Worm (Caenorhabditis elegans) whole organism, late embryonic: ENCODE measurements around the gene ceh-41.

Experiments used
- ceh-19 ChIP-seq: fragments of 200-800 bp; sonication (Bioruptor generic); optimal IDR thresholded peaks from 2 replicates; lab custom pipeline; 2018; ENCODE audit warnings: mild to moderate bottlenecking, missing genetic modification characterization, missing compliant biosample characterization
- che-1 ChIP-seq: sonication (generic microtip); optimal IDR thresholded peaks from 2 replicates; lab custom pipeline; 2016; ENCODE audit warnings: mild to moderate bottlenecking, missing genetic modification characterization, missing compliant biosample characterization
- fkh-6 ChIP-seq: sonication (generic microtip); optimal IDR thresholded peaks from 2 replicates; lab custom pipeline; 2016; ENCODE audit warnings: missing genetic modification characterization, missing compliant biosample characterization
- hlh-30 ChIP-seq: sonication (generic microtip); optimal IDR thresholded peaks from 2 replicates; lab custom pipeline; 2017; ENCODE audit warnings: antibody characterized with exemption, missing genetic modification characterization, missing compliant biosample characterization; ENCODE audit not compliant: insufficient read depth
- madf-2 ChIP-seq: sonication (generic microtip); optimal IDR thresholded peaks from 2 replicates; lab custom pipeline; 2017; ENCODE audit warnings: missing genetic modification characterization, missing compliant biosample characterization
- nfya-1 ChIP-seq: sonication (generic microtip); optimal IDR thresholded peaks from 2 replicates; lab custom pipeline; 2017; ENCODE audit warnings: missing genetic modification characterization, mild to moderate bottlenecking, missing compliant biosample characterization, antibody characterized with exemption, moderate library complexity
- nhr-232 ChIP-seq: sonication (generic microtip); optimal IDR thresholded peaks from 2 replicates; lab custom pipeline; 2016; ENCODE audit warnings: missing genetic modification characterization, missing compliant biosample characterization
- pha-4 ChIP-seq: fragments of 150-350 bp; optimal IDR thresholded peaks from 2 replicates; lab custom pipeline; 2018; ENCODE audit warnings: missing biosample characterization, missing genetic modification reagents, missing genetic modification characterization
- rnt-1 ChIP-seq: sonication (generic microtip); optimal IDR thresholded peaks from 2 replicates; lab custom pipeline; 2016; ENCODE audit warnings: missing genetic modification characterization, missing compliant biosample characterization
- sox-2 ChIP-seq: fragments of 200-800 bp; sonication (Bioruptor generic); IDR thresholded peaks from 2 replicates; pipeline ENCODE4 v1.3.6; 2022; ENCODE audit warnings: missing genetic modification reagents, missing genetic modification characterization, missing compliant biosample characterization
- tbx-2 ChIP-seq: sonication (generic microtip); optimal IDR thresholded peaks from 2 replicates; lab custom pipeline; 2016; ENCODE audit warnings: missing genetic modification characterization, missing compliant biosample characterization
- unc-55 ChIP-seq: sonication (generic microtip); optimal IDR thresholded peaks from 2 replicates; lab custom pipeline; 2017; ENCODE audit warnings: missing biosample characterization, missing genetic modification reagents, missing genetic modification characterization

ce11 chrX:1864946-1865345 lies 16.5 kb upstream of the ceh-41 start, which contains the start of gene tbx-41:
- TF ChIP-seq fkh-6 (tag; lab: Kevin White, UChicago), result no peak
- no peak for TF ChIP-seq rnt-1
- TF ChIP-seq unc-55, result no peak
- no peak for TF ChIP-seq hlh-30
- no peak for TF ChIP-seq nhr-232 (tag; lab: Kevin White, UChicago)
- TF ChIP-seq madf-2 (tag; lab: Kevin White, UChicago), result no peak
- no peak for TF ChIP-seq ceh-19 (GFP tag; lab: Kevin White, UChicago)
- no peak for TF ChIP-seq nfya-1 (tag; lab: Kevin White, UChicago)
- no peak for TF ChIP-seq pha-4 (tag; lab: Kevin White, UChicago)
- TF ChIP-seq che-1 (tag; lab: Kevin White, UChicago), result no peak
- TF ChIP-seq tbx-2 (tag; lab: Kevin White, UChicago), result no peak
- no peak for TF ChIP-seq sox-2 (GFP tag; lab: Robert Waterston, UW)
